Worm (Caenorhabditis elegans): ENCODE measurements around the gene T18D3.5.

DNA sequence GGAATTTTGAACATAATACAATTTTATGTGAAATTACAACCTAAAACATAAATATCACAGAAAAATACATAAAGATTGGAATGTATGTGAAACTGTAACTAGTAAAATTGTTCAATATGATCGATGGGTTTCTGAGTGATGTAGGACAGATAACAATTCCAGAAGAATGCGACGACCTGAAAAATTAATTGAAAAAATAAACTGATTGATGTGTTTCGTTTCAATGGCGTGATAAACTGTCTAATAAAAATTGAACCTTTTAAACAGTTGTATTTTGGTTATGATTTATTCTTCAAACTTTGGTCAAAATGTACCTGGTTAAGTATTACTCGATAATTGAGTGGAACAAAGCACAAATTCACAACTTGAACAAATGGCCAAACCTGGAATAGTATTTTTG is 12.3 kb upstream of the T18D3.5 start:
- TF ChIP-seq pat-9 (tag; optimal IDR thresholded peaks at IDR 0.05): no peak
- no peak for TF ChIP-seq elt-4 (tag; optimal IDR thresholded peaks at IDR 0.05)
- no peak for TF ChIP-seq odd-2 (tag; optimal IDR thresholded peaks at IDR 0.05)
- no peak for TF ChIP-seq pha-4 (tag; optimal IDR thresholded peaks at IDR 0.05)
- no peak for TF ChIP-seq ama-1 (optimal IDR thresholded peaks at IDR 0.05)
- no peak for TF ChIP-seq tbx-2 (tag; optimal IDR thresholded peaks at IDR 0.05)
